Fruit fly (Drosophila melanogaster) whole organism, embryonic: ENCODE data around the gene Cpr30B.

Experiments
- Asciz ChIP-seq: fragments of 200-800 bp; sonication (Bioruptor generic); optimal IDR thresholded peaks from 2 replicates; lab custom pipeline; 2017; ENCODE audit warnings: missing biosample characterization, mild to moderate bottlenecking, missing genetic modification characterization, missing genetic modification reagents
- B-H1 ChIP-seq: fragments of 200-800 bp; sonication (Bioruptor generic); IDR thresholded peaks from 3 replicates; pipeline ENCODE4 v1.3.6; 2022; ENCODE audit warnings: missing biosample characterization, missing genetic modification characterization
- Blimp-1 ChIP-seq: fragments of 200-800 bp; sonication (Bioruptor generic); optimal IDR thresholded peaks from 3 replicates; lab custom pipeline; 2018; ENCODE audit warnings: missing biosample characterization, missing genetic modification characterization, mild to moderate bottlenecking, moderate library complexity, missing genetic modification reagents
- CG10565 ChIP-seq: fragments of 200-800 bp; sonication (Bioruptor generic); optimal IDR thresholded peaks from 3 replicates; lab custom pipeline; 2016; ENCODE audit warnings: missing biosample characterization, mild to moderate bottlenecking, missing genetic modification characterization
- CG11093 ChIP-seq: fragments of 200-800 bp; sonication (Bioruptor generic); IDR thresholded peaks from 3 replicates; pipeline ENCODE4 v1.3.6; 2022; ENCODE audit warnings: missing biosample characterization, missing genetic modification characterization
- CG11695 ChIP-seq: fragments of 200-800 bp; sonication (Bioruptor generic); IDR thresholded peaks from 3 replicates; pipeline ENCODE4 v1.3.6; 2022; ENCODE audit warnings: missing biosample characterization, missing genetic modification characterization
- CG13296 ChIP-seq: fragments of 200-800 bp; sonication (Bioruptor generic); optimal IDR thresholded peaks from 3 replicates; lab custom pipeline; 2018; ENCODE audit warnings: missing biosample characterization, mild to moderate bottlenecking, missing genetic modification characterization
- CG17385 ChIP-seq: fragments of 200-800 bp; sonication (Bioruptor generic); optimal IDR thresholded peaks from 3 replicates; lab custom pipeline; 2018; ENCODE audit warnings: missing biosample characterization, mild to moderate bottlenecking, missing genetic modification characterization
- CG17802 ChIP-seq: fragments of 200-800 bp; sonication (Bioruptor generic); optimal IDR thresholded peaks from 2 replicates; lab custom pipeline; 2018; ENCODE audit warnings: missing biosample characterization, mild to moderate bottlenecking, missing genetic modification characterization, moderate library complexity
- CG17829 ChIP-seq: fragments of 200-800 bp; optimal IDR thresholded peaks from 2 replicates; lab custom pipeline; 2019; ENCODE audit warnings: missing biosample characterization, mild to moderate bottlenecking, missing genetic modification characterization, moderate library complexity
- CG18599 ChIP-seq: fragments of 200-800 bp; sonication (Bioruptor generic); optimal IDR thresholded peaks from 3 replicates; lab custom pipeline; 2017; ENCODE audit warnings: missing biosample characterization, missing genetic modification characterization, mild to moderate bottlenecking, moderate library complexity, missing genetic modification reagents
- CG31224 ChIP-seq: fragments of 200-800 bp; sonication (Bioruptor generic); IDR thresholded peaks from 2 replicates; pipeline ENCODE4 v1.3.6; 2022; ENCODE audit warnings: missing biosample characterization, missing genetic modification characterization
- CG31365 ChIP-seq: fragments of 200-800 bp; sonication (Bioruptor generic); optimal IDR thresholded peaks from 2 replicates; lab custom pipeline; 2018; ENCODE audit warnings: missing biosample characterization, mild to moderate bottlenecking, missing genetic modification characterization
- CG3163 ChIP-seq: fragments of 200-800 bp; sonication (Bioruptor generic); optimal IDR thresholded peaks from 3 replicates; lab custom pipeline; 2016; ENCODE audit warnings: missing biosample characterization, missing genetic modification characterization
- CG33213 ChIP-seq: fragments of 200-800 bp; sonication (Bioruptor generic); optimal IDR thresholded peaks from 3 replicates; lab custom pipeline; 2016; ENCODE audit warnings: missing biosample characterization, missing genetic modification characterization
- CG3995 ChIP-seq: fragments of 200-800 bp; sonication (Bioruptor generic); optimal IDR thresholded peaks from 3 replicates; lab custom pipeline; 2016; ENCODE audit warnings: missing biosample characterization, missing genetic modification characterization
- CG6254 ChIP-seq: fragments of 200-800 bp; sonication (Bioruptor generic); optimal IDR thresholded peaks from 3 replicates; lab custom pipeline; 2017; ENCODE audit warnings: mild to moderate bottlenecking, missing biosample characterization, missing genetic modification reagents, missing genetic modification characterization
- CG6689 ChIP-seq: fragments of 200-800 bp; sonication (Bioruptor generic); IDR thresholded peaks from 2 replicates; pipeline ENCODE4 v1.3.6; 2022; ENCODE audit warnings: missing biosample characterization, missing genetic modification characterization
- CG7357 ChIP-seq: fragments of 200-800 bp; sonication (Bioruptor generic); IDR thresholded peaks from 3 replicates; pipeline ENCODE4 v1.3.6; 2022; ENCODE audit warnings: missing biosample characterization, missing genetic modification characterization
- CG8388 ChIP-seq: fragments of 200-800 bp; sonication (Bioruptor generic); optimal IDR thresholded peaks from 2 replicates; lab custom pipeline; 2019; ENCODE audit warnings: missing biosample characterization, mild to moderate bottlenecking, missing genetic modification characterization, moderate library complexity
- CTCF ChIP-seq: fragments of 200-800 bp; sonication (Bioruptor generic); optimal IDR thresholded peaks from 2 replicates; lab custom pipeline; 2017; ENCODE audit warnings: missing biosample characterization, mild to moderate bottlenecking, missing genetic modification characterization, moderate library complexity
- CkIIα-i1 ChIP-seq: fragments of 200-800 bp; sonication (Bioruptor generic); IDR thresholded peaks from 2 replicates; pipeline ENCODE4 v1.3.6; 2022; ENCODE audit warnings: missing biosample characterization, missing genetic modification characterization
- D19B ChIP-seq: fragments of 200-800 bp; sonication (Bioruptor generic); optimal IDR thresholded peaks from 2 replicates; lab custom pipeline; 2017; ENCODE audit warnings: missing biosample characterization, mild to moderate bottlenecking, missing genetic modification characterization
- Dip2 ChIP-seq: fragments of 200-800 bp; sonication (Bioruptor generic); IDR thresholded peaks from 2 replicates; pipeline ENCODE4 v1.3.6; 2022; ENCODE audit warnings: missing biosample characterization, missing genetic modification characterization
- Drgx ChIP-seq: fragments of 200-800 bp; sonication (Bioruptor generic); IDR thresholded peaks from 2 replicates; pipeline ENCODE4 v1.3.6; 2022; ENCODE audit warnings: missing biosample characterization, missing genetic modification characterization
- H2.0 ChIP-seq: fragments of 200-800 bp; sonication (Bioruptor generic); IDR thresholded peaks from 2 replicates; pipeline ENCODE4 v1.3.6; 2022; ENCODE audit warnings: missing biosample characterization, missing genetic modification characterization
- HHEX ChIP-seq: fragments of 200-800 bp; sonication (Bioruptor generic); optimal IDR thresholded peaks from 3 replicates; lab custom pipeline; 2017; ENCODE audit warnings: missing biosample characterization, mild to moderate bottlenecking, missing genetic modification characterization, missing genetic modification reagents
- HLH54F ChIP-seq: fragments of 200-800 bp; sonication (Bioruptor generic); optimal IDR thresholded peaks from 3 replicates; lab custom pipeline; 2016; ENCODE audit warnings: missing biosample characterization, missing genetic modification characterization
- Hr3 ChIP-seq: fragments of 200-800 bp; sonication (Bioruptor generic); optimal IDR thresholded peaks from 3 replicates; lab custom pipeline; 2016; ENCODE audit warnings: missing biosample characterization, missing genetic modification characterization
- Nf-YA ChIP-seq: fragments of 200-800 bp; sonication (Bioruptor generic); IDR thresholded peaks from 2 replicates; pipeline ENCODE4 v1.3.6; 2022; ENCODE audit warnings: missing biosample characterization, missing genetic modification characterization
- Nf-YB ChIP-seq: fragments of 200-800 bp; sonication (Bioruptor generic); optimal IDR thresholded peaks from 3 replicates; lab custom pipeline; 2019; ENCODE audit warnings: missing biosample characterization, mild to moderate bottlenecking, missing genetic modification characterization, moderate library complexity
- Pdp1 ChIP-seq, 2 experiments: fragments of 200-800 bp; sonication (Bioruptor generic); optimal IDR thresholded peaks; 3 replicates each; lab custom pipeline; 2016; ENCODE audit warnings: missing biosample characterization in 2 of 2, missing genetic modification characterization in 2 of 2, mild to moderate bottlenecking in 1 of 2, moderate library complexity in 1 of 2
- Vsx1 ChIP-seq: fragments of 200-800 bp; sonication (Bioruptor generic); optimal IDR thresholded peaks from 2 replicates; lab custom pipeline; 2017; ENCODE audit warnings: missing biosample characterization, mild to moderate bottlenecking, missing genetic modification characterization, missing genetic modification reagents
- ac ChIP-seq: fragments of 200-800 bp; sonication (Bioruptor generic); optimal IDR thresholded peaks from 3 replicates; lab custom pipeline; 2017; ENCODE audit warnings: missing biosample characterization, mild to moderate bottlenecking, missing genetic modification characterization
- az2 ChIP-seq: fragments of 200-800 bp; sonication (Bioruptor generic); optimal IDR thresholded peaks from 3 replicates; lab custom pipeline; 2016; ENCODE audit warnings: missing biosample characterization, missing genetic modification characterization
- chif ChIP-seq, 2 experiments: fragments of 200-800 bp; sonication (Bioruptor generic); optimal IDR thresholded peaks; 3 replicates each; lab custom pipeline; 2016; ENCODE audit warnings: missing biosample characterization in 2 of 2, missing genetic modification characterization in 2 of 2
- chm ChIP-seq: fragments of 200-800 bp; sonication (Bioruptor generic); IDR thresholded peaks from 2 replicates; pipeline ENCODE4 v1.3.6; 2022; ENCODE audit warnings: missing biosample characterization, missing genetic modification characterization
- dmrt11E ChIP-seq: fragments of 200-800 bp; sonication (Bioruptor generic); optimal IDR thresholded peaks from 3 replicates; lab custom pipeline; 2018; ENCODE audit warnings: missing biosample characterization, mild to moderate bottlenecking, missing genetic modification characterization, moderate library complexity
- fru ChIP-seq: fragments of >200 bp; optimal IDR thresholded peaks from 2 replicates; lab custom pipeline; 2017
- grau ChIP-seq: fragments of 200-800 bp; optimal IDR thresholded peaks from 3 replicates; lab custom pipeline; 2019; ENCODE audit warnings: missing biosample characterization, mild to moderate bottlenecking, missing genetic modification characterization, moderate library complexity
- ken ChIP-seq: fragments of 200-800 bp; sonication (Bioruptor generic); IDR thresholded peaks from 3 replicates; pipeline ENCODE4 v1.3.6; 2022; ENCODE audit warnings: missing biosample characterization, missing genetic modification characterization
- lab ChIP-seq: fragments of 200-800 bp; sonication (Bioruptor generic); optimal IDR thresholded peaks from 3 replicates; lab custom pipeline; 2017; ENCODE audit warnings: missing biosample characterization, missing genetic modification characterization, mild to moderate bottlenecking, moderate library complexity, missing genetic modification reagents
- mam ChIP-seq: fragments of 200-800 bp; sonication (Bioruptor generic); optimal IDR thresholded peaks from 3 replicates; lab custom pipeline; 2016; ENCODE audit warnings: missing biosample characterization, missing genetic modification characterization
- nmo ChIP-seq: fragments of 200-800 bp; sonication (Bioruptor generic); optimal IDR thresholded peaks from 2 replicates; lab custom pipeline; 2018; ENCODE audit warnings: missing biosample characterization, mild to moderate bottlenecking, missing genetic modification characterization, moderate library complexity
- oc ChIP-seq: fragments of 200-800 bp; sonication (Bioruptor generic); optimal IDR thresholded peaks from 2 replicates; lab custom pipeline; 2018; ENCODE audit warnings: missing biosample characterization, mild to moderate bottlenecking, missing genetic modification characterization, moderate library complexity
- salm ChIP-seq: fragments of 200-800 bp; sonication (Bioruptor generic); optimal IDR thresholded peaks from 2 replicates; lab custom pipeline; 2018; ENCODE audit warnings: missing biosample characterization, mild to moderate bottlenecking, missing genetic modification characterization
- sens ChIP-seq: fragments of 200-800 bp; sonication (Bioruptor generic); peaks from one replicate; lab custom pipeline; 2016; ENCODE audit warnings: missing biosample characterization, missing genetic modification characterization
- sna ChIP-seq: fragments of 200-800 bp; sonication (Bioruptor generic); IDR thresholded peaks from 2 replicates; pipeline ENCODE4 v1.3.6; 2022; ENCODE audit warnings: missing biosample characterization, missing genetic modification characterization; ENCODE audit not compliant: partially characterized antibody
- tup ChIP-seq: fragments of 200-800 bp; sonication (Bioruptor generic); optimal IDR thresholded peaks from 2 replicates; lab custom pipeline; 2016; ENCODE audit warnings: missing biosample characterization, mild to moderate bottlenecking, missing genetic modification characterization, moderate library complexity
- twi ChIP-seq: fragments of 200-800 bp; optimal IDR thresholded peaks from 2 replicates; lab custom pipeline; 2019; ENCODE audit warnings: missing biosample characterization, mild to moderate bottlenecking, missing genetic modification characterization, moderate library complexity

Gene Cpr30B

dm6 chr2L:9502786-9503443, 39.8 kb upstream of the Cpr30B start (continued):
- peak; percentile 64 for TF ChIP-seq Hr3
- TF ChIP-seq twi (tag; lab: Kevin White, UChicago) = no peak
- peak; percentile 18 for TF ChIP-seq HLH54F (GFP tag; lab: Kevin White, UChicago)
- peak; percentile 26 for TF ChIP-seq tup
- TF ChIP-seq Nf-YA (GFP tag; lab: Robert Waterston, UW) = peak; percentile 67
- peak; percentile 28 for TF ChIP-seq Nf-YB (GFP tag; lab: Kevin White, UChicago)
- no peak for TF ChIP-seq Dip2
- TF ChIP-seq D19B (GFP tag; lab: Kevin White, UChicago) = peak; percentile 82
- peak; percentile 32 for TF ChIP-seq CG17829 (tag; lab: Kevin White, UChicago)
- TF ChIP-seq Drgx (GFP tag; lab: Robert Waterston, UW) = peak; percentile 43; the same call in 1 of the 2 replicates
- no peak for TF ChIP-seq fru (lab: Kevin White, UChicago)
- TF ChIP-seq HHEX (GFP tag; lab: Kevin White, UChicago) = peak; percentile 44
- TF ChIP-seq CG8388 = peak; percentile 80
- peak; percentile 71; the same call in 2 of the 3 replicates for TF ChIP-seq B-H1 (GFP tag; lab: Robert Waterston, UW)
- peak; percentile 6 to 48 for TF ChIP-seq Pdp1 (GFP tag; optimal IDR thresholded peaks at IDR 0.05; lab: Kevin White, UChicago)
- peak; percentile 64 for TF ChIP-seq CG13296
- TF ChIP-seq CG3995 (GFP tag; lab: Kevin White, UChicago) = no peak
- TF ChIP-seq CG18599 = peak; percentile 65
- TF ChIP-seq CG11093 = peak; percentile 72; the same call in 2 of the 3 replicates
- TF ChIP-seq dmrt11E (tag; lab: Kevin White, UChicago) = no peak
- no peak for TF ChIP-seq CG10565 (GFP tag; lab: Kevin White, UChicago)
- peak; percentile 64; the same call in 2 of the 3 replicates for TF ChIP-seq CG7357
- TF ChIP-seq CkIIα-i1 (GFP tag; lab: Robert Waterston, UW) = peak; percentile 11; the same call in 1 of the 2 replicates
- TF ChIP-seq CG3163 (GFP tag; lab: Kevin White, UChicago) = peak; percentile 8
- peak; percentile 75 for TF ChIP-seq salm (tag; lab: Kevin White, UChicago)
- TF ChIP-seq CG17385 (GFP tag; lab: Kevin White, UChicago) = peak; percentile 77
- peak; percentile 55 for TF ChIP-seq Asciz (GFP tag; lab: Kevin White, UChicago)
- TF ChIP-seq mam = peak; percentile 19
- TF ChIP-seq nmo (GFP tag; lab: Kevin White, UChicago) = peak; percentile 58
- TF ChIP-seq CG33213 (GFP tag; lab: Kevin White, UChicago) = no peak
- TF ChIP-seq CG11695 (GFP tag; lab: Robert Waterston, UW) = peak; percentile 82
- TF ChIP-seq Blimp-1 (GFP tag; lab: Kevin White, UChicago) = peak; percentile 68
- peak; percentile 73; the same call in 2 of the 3 replicates for TF ChIP-seq ken (GFP tag; lab: Robert Waterston, UW)
- peak; percentile 67; the same call in 1 of the 2 replicates for TF ChIP-seq chm

dm6 chr2L:9505372-9506103, 37.1 kb upstream of the Cpr30B start:
- peak; percentile 76 for TF ChIP-seq CG31224 (GFP tag; lab: Robert Waterston, UW)
- peak; percentile 25 for TF ChIP-seq az2 (GFP tag; lab: Kevin White, UChicago)
- TF ChIP-seq CG6689 (GFP tag; lab: Robert Waterston, UW) = 0 out of 2 replicates have a peak, but pooled peaks have one; percentile 4
- peak; percentile 57 for TF ChIP-seq sens
- TF ChIP-seq Vsx1 = no peak
- peak; percentile 45 for TF ChIP-seq CG8388
- TF ChIP-seq ac (GFP tag; lab: Kevin White, UChicago) = no peak
- TF ChIP-seq CG31365 (tag; lab: Kevin White, UChicago) = no peak
- peak; percentile 2 for TF ChIP-seq grau (tag; lab: Kevin White, UChicago)
- TF ChIP-seq chif (GFP tag; optimal IDR thresholded peaks at IDR 0.05; lab: Kevin White, UChicago) = no peak
- TF ChIP-seq lab (GFP tag; lab: Kevin White, UChicago) = peak; percentile 30
- no peak for TF ChIP-seq CG17802 (tag; lab: Kevin White, UChicago)
- no peak for TF ChIP-seq H2.0 (GFP tag; lab: Robert Waterston, UW)
- peak; percentile 30 for TF ChIP-seq oc (tag; lab: Kevin White, UChicago)
- TF ChIP-seq CTCF (GFP tag; lab: Kevin White, UChicago) = no peak
- no peak for TF ChIP-seq CG6254 (GFP tag; lab: Kevin White, UChicago)
- no peak for TF ChIP-seq sna (GFP tag; lab: Robert Waterston, UW)
